Fruit fly (Drosophila melanogaster) whole organism, embryonic: Measurements from ENCODE around the gene Polr3E.

Source experiments
- Aef1 ChIP-seq: fragments of 200-800 bp; sonication (Bioruptor generic); IDR thresholded peaks from 3 replicates; pipeline ENCODE4 v1.3.6; 2022; ENCODE audit warnings: missing biosample characterization, missing genetic modification characterization
- Atf3 ChIP-seq: fragments of 200-800 bp; sonication (Bioruptor generic); optimal IDR thresholded peaks from 3 replicates; lab custom pipeline; 2016; ENCODE audit warnings: missing biosample characterization, missing genetic modification characterization
- CG11247 ChIP-seq: fragments of 200-800 bp; sonication (Bioruptor generic); IDR thresholded peaks from 2 replicates; pipeline ENCODE4 v1.3.6; 2022; ENCODE audit warnings: missing biosample characterization, missing genetic modification characterization
- CG12659 ChIP-seq: fragments of 200-800 bp; sonication (Bioruptor generic); optimal IDR thresholded peaks from 3 replicates; lab custom pipeline; 2017; ENCODE audit warnings: mild to moderate bottlenecking, missing biosample characterization, missing genetic modification reagents, missing genetic modification characterization
- CG15696 ChIP-seq: fragments of 200-800 bp; sonication (Bioruptor generic); optimal IDR thresholded peaks from 2 replicates; lab custom pipeline; 2019; ENCODE audit warnings: missing biosample characterization, mild to moderate bottlenecking, missing genetic modification characterization, moderate library complexity
- CG16813 ChIP-seq: fragments of 200-800 bp; sonication (Bioruptor generic); IDR thresholded peaks from 3 replicates; pipeline ENCODE4 v1.3.6; 2022; ENCODE audit warnings: missing biosample characterization, missing genetic modification characterization; ENCODE audit not compliant: partially characterized antibody
- CG2202 ChIP-seq: fragments of 200-800 bp; sonication (Bioruptor generic); optimal IDR thresholded peaks from 2 replicates; lab custom pipeline; 2018; ENCODE audit warnings: missing biosample characterization, mild to moderate bottlenecking, missing genetic modification characterization
- CG2712 ChIP-seq: fragments of 200-800 bp; optimal IDR thresholded peaks from 3 replicates; lab custom pipeline; 2019; ENCODE audit warnings: missing biosample characterization, mild to moderate bottlenecking, missing genetic modification characterization, moderate library complexity
- CG31388 ChIP-seq: fragments of 200-800 bp; sonication (Bioruptor generic); optimal IDR thresholded peaks from 2 replicates; lab custom pipeline; 2016; ENCODE audit warnings: missing biosample characterization, missing genetic modification characterization
- CG33557 ChIP-seq: fragments of 200-800 bp; sonication (Bioruptor generic); optimal IDR thresholded peaks from 2 replicates; lab custom pipeline; 2019; ENCODE audit warnings: missing biosample characterization, mild to moderate bottlenecking, missing genetic modification characterization, moderate library complexity
- CG3726 ChIP-seq: fragments of 200-800 bp; sonication (Bioruptor generic); IDR thresholded peaks from 3 replicates; pipeline ENCODE4, ENCODE4 v1.3.6; 2022; ENCODE audit warnings: missing biosample characterization, missing genetic modification characterization
- CG3995 ChIP-seq: fragments of 200-800 bp; sonication (Bioruptor generic); optimal IDR thresholded peaks from 3 replicates; lab custom pipeline; 2016; ENCODE audit warnings: missing biosample characterization, missing genetic modification characterization
- CG4282 ChIP-seq: fragments of 200-800 bp; sonication (Bioruptor generic); optimal IDR thresholded peaks from 2 replicates; lab custom pipeline; 2016; ENCODE audit warnings: missing biosample characterization, missing genetic modification characterization
- CG4360 ChIP-seq: fragments of 200-800 bp; sonication (Bioruptor generic); IDR thresholded peaks from 2 replicates; pipeline ENCODE4 v1.3.6; 2022; ENCODE audit warnings: missing biosample characterization, missing genetic modification characterization
- CG4707 ChIP-seq: fragments of 200-800 bp; sonication (Bioruptor generic); optimal IDR thresholded peaks from 2 replicates; lab custom pipeline; 2018; ENCODE audit warnings: missing biosample characterization, mild to moderate bottlenecking, missing genetic modification characterization, moderate library complexity
- CG7963 ChIP-seq: fragments of 200-800 bp; sonication (Bioruptor generic); IDR thresholded peaks from 3 replicates; pipeline ENCODE4 v1.3.6; 2022; ENCODE audit warnings: missing biosample characterization, missing genetic modification characterization; ENCODE audit not compliant: partially characterized antibody
- CG8089 ChIP-seq: fragments of 200-800 bp; sonication (Bioruptor generic); optimal IDR thresholded peaks from 3 replicates; lab custom pipeline; 2016; ENCODE audit warnings: missing biosample characterization, missing genetic modification characterization
- CG8281 ChIP-seq: fragments of 200-800 bp; sonication (Bioruptor generic); optimal IDR thresholded peaks from 2 replicates; lab custom pipeline; 2018; ENCODE audit warnings: missing biosample characterization, mild to moderate bottlenecking, missing genetic modification characterization, moderate library complexity
- CG8359 ChIP-seq: fragments of 200-800 bp; sonication (Bioruptor generic); optimal IDR thresholded peaks from 2 replicates; lab custom pipeline; 2017; ENCODE audit warnings: missing biosample characterization, mild to moderate bottlenecking, missing genetic modification characterization, borderline replicate concordance
- CG8924 ChIP-seq: fragments of 200-800 bp; optimal IDR thresholded peaks from 3 replicates; lab custom pipeline; 2019; ENCODE audit warnings: missing biosample characterization, mild to moderate bottlenecking, missing genetic modification characterization, moderate library complexity
- CG9797 ChIP-seq: fragments of 200-800 bp; sonication (Bioruptor generic); optimal IDR thresholded peaks from 3 replicates; lab custom pipeline; 2018; ENCODE audit warnings: missing biosample characterization, mild to moderate bottlenecking, missing genetic modification characterization
- CG9932 ChIP-seq: fragments of 200-800 bp; sonication (Bioruptor generic); IDR thresholded peaks from 2 replicates; pipeline ENCODE4 v1.3.6; 2022; ENCODE audit warnings: missing biosample characterization, missing genetic modification characterization
- CHES-1-like ChIP-seq: fragments of 200-800 bp; sonication (Bioruptor generic); optimal IDR thresholded peaks from 2 replicates; lab custom pipeline; 2016; ENCODE audit warnings: missing biosample characterization, missing genetic modification characterization
- CTCF ChIP-seq: fragments of 200-800 bp; sonication (Bioruptor generic); optimal IDR thresholded peaks from 2 replicates; lab custom pipeline; 2017; ENCODE audit warnings: missing biosample characterization, mild to moderate bottlenecking, missing genetic modification characterization, moderate library complexity
- CkIIα-i1 ChIP-seq: fragments of 200-800 bp; sonication (Bioruptor generic); IDR thresholded peaks from 2 replicates; pipeline ENCODE4 v1.3.6; 2022; ENCODE audit warnings: missing biosample characterization, missing genetic modification characterization
- Dip3 ChIP-seq: fragments of 200-800 bp; sonication (Bioruptor generic); optimal IDR thresholded peaks from 3 replicates; lab custom pipeline; 2016; ENCODE audit warnings: missing biosample characterization, missing genetic modification characterization
- Hey ChIP-seq: fragments of 200-800 bp; sonication (Bioruptor generic); optimal IDR thresholded peaks from 3 replicates; lab custom pipeline; 2018; ENCODE audit warnings: missing biosample characterization, mild to moderate bottlenecking, missing genetic modification characterization
- Kr ChIP-seq: fragments of 200-800 bp; sonication (Bioruptor generic); optimal IDR thresholded peaks from 2 replicates; lab custom pipeline; 2017; ENCODE audit warnings: missing biosample characterization, mild to moderate bottlenecking, missing genetic modification characterization
- Oli ChIP-seq: fragments of 200-800 bp; sonication (Bioruptor generic); optimal IDR thresholded peaks from 2 replicates; lab custom pipeline; 2018; ENCODE audit warnings: missing biosample characterization, mild to moderate bottlenecking, missing genetic modification characterization, moderate library complexity
- Opbp ChIP-seq: fragments of 200-800 bp; sonication (Bioruptor generic); IDR thresholded peaks from 3 replicates; pipeline ENCODE4 v1.3.6; 2022; ENCODE audit warnings: missing biosample characterization, missing genetic modification characterization; ENCODE audit not compliant: partially characterized antibody
- Rx ChIP-seq: fragments of 200-800 bp; sonication (Bioruptor generic); IDR thresholded peaks from 2 replicates; pipeline ENCODE4 v1.3.6; 2022; ENCODE audit warnings: missing biosample characterization, missing genetic modification characterization
- Vsx1 ChIP-seq: fragments of 200-800 bp; sonication (Bioruptor generic); optimal IDR thresholded peaks from 2 replicates; lab custom pipeline; 2017; ENCODE audit warnings: missing biosample characterization, mild to moderate bottlenecking, missing genetic modification characterization, missing genetic modification reagents
- bsh ChIP-seq, 2 experiments: fragments of 200-800 bp; sonication (Bioruptor generic); optimal IDR thresholded peaks; 2 replicates each; lab custom pipeline; 2017 to 2018; ENCODE audit warnings: mild to moderate bottlenecking in 2 of 2, missing biosample characterization in 2 of 2, missing genetic modification characterization in 2 of 2, moderate library complexity in 1 of 2
- cad ChIP-seq: fragments of >200 bp; optimal IDR thresholded peaks from 2 replicates; lab custom pipeline; 2017; ENCODE audit warnings: missing biosample characterization, missing genetic modification characterization
- cg ChIP-seq: fragments of 200-800 bp; sonication (Bioruptor generic); optimal IDR thresholded peaks from 3 replicates; lab custom pipeline; 2019; ENCODE audit warnings: missing biosample characterization, mild to moderate bottlenecking, missing genetic modification characterization, moderate library complexity
- chn ChIP-seq: fragments of 200-800 bp; sonication (Bioruptor generic); optimal IDR thresholded peaks from 2 replicates; lab custom pipeline; 2016; ENCODE audit warnings: missing biosample characterization, missing genetic modification characterization
- ci ChIP-seq: fragments of 200-800 bp; sonication (Bioruptor generic); IDR thresholded peaks from 3 replicates; pipeline ENCODE4 v1.3.6; 2022; ENCODE audit warnings: missing biosample characterization, missing genetic modification characterization
- fd3F ChIP-seq: fragments of 200-800 bp; sonication (Bioruptor generic); optimal IDR thresholded peaks from 2 replicates; lab custom pipeline; 2018; ENCODE audit warnings: missing biosample characterization, mild to moderate bottlenecking, missing genetic modification characterization, moderate library complexity
- fd96Cb ChIP-seq: fragments of 200-800 bp; sonication (Bioruptor generic); optimal IDR thresholded peaks from 2 replicates; lab custom pipeline; 2018; ENCODE audit warnings: missing biosample characterization, mild to moderate bottlenecking, missing genetic modification characterization, moderate library complexity
- gcm ChIP-seq: fragments of 200-800 bp; sonication (Bioruptor generic); optimal IDR thresholded peaks from 2 replicates; lab custom pipeline; 2019; ENCODE audit warnings: missing biosample characterization, mild to moderate bottlenecking, missing genetic modification characterization, moderate library complexity
- gcm2 ChIP-seq: fragments of 200-800 bp; sonication (Bioruptor generic); optimal IDR thresholded peaks from 2 replicates; lab custom pipeline; 2016; ENCODE audit warnings: missing biosample characterization, missing genetic modification characterization
- hb ChIP-seq: fragments of 200-800 bp; sonication (Bioruptor generic); IDR thresholded peaks from 3 replicates; pipeline ENCODE4 v1.3.6; 2022; ENCODE audit warnings: missing biosample characterization, missing genetic modification characterization; ENCODE audit not compliant: partially characterized antibody
- kni ChIP-seq: fragments of 200-800 bp; sonication (Bioruptor generic); optimal IDR thresholded peaks from 3 replicates; lab custom pipeline; 2017; ENCODE audit warnings: mild to moderate bottlenecking, missing biosample characterization, missing genetic modification reagents, missing genetic modification characterization
- luna ChIP-seq: fragments of 200-800 bp; sonication (Bioruptor generic); optimal IDR thresholded peaks from 2 replicates; lab custom pipeline; 2016; ENCODE audit warnings: missing biosample characterization, missing genetic modification characterization
- pb ChIP-seq: fragments of 200-800 bp; sonication (Bioruptor generic); optimal IDR thresholded peaks from 3 replicates; lab custom pipeline; 2016; ENCODE audit warnings: missing biosample characterization, missing genetic modification characterization
- pita ChIP-seq: fragments of 200-800 bp; sonication (Bioruptor generic); optimal IDR thresholded peaks from 2 replicates; lab custom pipeline; 2017; ENCODE audit warnings: missing biosample characterization, mild to moderate bottlenecking, missing genetic modification characterization
- sob ChIP-seq: fragments of 200-800 bp; sonication (Bioruptor generic); IDR thresholded peaks from 2 replicates; pipeline ENCODE4 v1.3.6; 2022; ENCODE audit warnings: missing biosample characterization, missing genetic modification characterization
- sqz ChIP-seq: fragments of 200-800 bp; sonication (Bioruptor generic); optimal IDR thresholded peaks from 3 replicates; lab custom pipeline; 2018; ENCODE audit warnings: missing biosample characterization, mild to moderate bottlenecking, missing genetic modification characterization
- zf30C ChIP-seq: fragments of 200-800 bp; sonication (Bioruptor generic); optimal IDR thresholded peaks from 3 replicates; lab custom pipeline; 2018; ENCODE audit warnings: missing biosample characterization, mild to moderate bottlenecking, missing genetic modification characterization

Gene Polr3E

dm6 chr3L:21034281-21035221, 2.9 kb downstream of the Polr3E start, which contains the start of gene siz (continued):
- TF ChIP-seq CG9932 (GFP tag; lab: Robert Waterston, UW): no peak
- no peak for TF ChIP-seq gcm2 (GFP tag; lab: Kevin White, UChicago)
- TF ChIP-seq gcm (GFP tag; lab: Kevin White, UChicago): peak; percentile 26
- peak; percentile 25 for TF ChIP-seq CG2202 (tag; lab: Kevin White, UChicago)
- no peak for TF ChIP-seq CG3726 (GFP tag; lab: Robert Waterston, UW)
- TF ChIP-seq CG12659 (GFP tag; lab: Kevin White, UChicago): peak; percentile 70
- TF ChIP-seq Atf3 (GFP tag; lab: Kevin White, UChicago): no peak
- no peak for TF ChIP-seq Dip3 (GFP tag; lab: Kevin White, UChicago)
- TF ChIP-seq hb (GFP tag; lab: Robert Waterston, UW): no peak
- no peak for TF ChIP-seq pb (GFP tag; lab: Kevin White, UChicago)
- no peak for TF ChIP-seq Kr
- TF ChIP-seq CG7963 (GFP tag; lab: Robert Waterston, UW): no peak
- TF ChIP-seq kni (GFP tag; lab: Kevin White, UChicago): peak; percentile 2
- no peak for TF ChIP-seq CG3995
- TF ChIP-seq CG33557 (GFP tag; lab: Kevin White, UChicago): peak; percentile 48
- no peak for TF ChIP-seq cg (GFP tag; lab: Kevin White, UChicago)
- no peak for TF ChIP-seq CG8359
- peak; percentile 56; the same call in 2 of the 3 replicates for TF ChIP-seq ci (GFP tag; lab: Robert Waterston, UW)
- TF ChIP-seq luna (GFP tag; lab: Kevin White, UChicago): no peak
- TF ChIP-seq Rx (GFP tag; lab: Robert Waterston, UW): no peak
- no peak for TF ChIP-seq CkIIα-i1
- no peak for TF ChIP-seq CG4360 (GFP tag; lab: Robert Waterston, UW)
- no peak for TF ChIP-seq CG8089 (GFP tag; lab: Kevin White, UChicago)
- no peak for TF ChIP-seq Oli
- no peak for TF ChIP-seq fd3F (GFP tag; lab: Kevin White, UChicago)
- TF ChIP-seq cad (GFP tag; lab: Kevin White, UChicago): no peak
- TF ChIP-seq CG31388: no peak
- no peak for TF ChIP-seq CG11247 (GFP tag; lab: Robert Waterston, UW)
- TF ChIP-seq CG4707 (GFP tag; lab: Kevin White, UChicago): no peak
- TF ChIP-seq Hey (tag; lab: Kevin White, UChicago): no peak
- TF ChIP-seq CG2712 (tag; lab: Kevin White, UChicago): peak; percentile 58
- TF ChIP-seq CG4282 (GFP tag; lab: Kevin White, UChicago): no peak
- TF ChIP-seq Aef1 (GFP tag; lab: Robert Waterston, UW): no peak
- peak; percentile 98 for TF ChIP-seq CG9797
- peak; percentile 34; the same call in 2 of the 3 replicates for TF ChIP-seq CG16813 (GFP tag; lab: Robert Waterston, UW)
- no peak for TF ChIP-seq pita (GFP tag; lab: Kevin White, UChicago)
- TF ChIP-seq bsh (GFP tag; optimal IDR thresholded peaks at IDR 0.05; lab: Kevin White, UChicago): no peak
- peak; percentile 20 for TF ChIP-seq chn (GFP tag; lab: Kevin White, UChicago)
- TF ChIP-seq sob (GFP tag; lab: Robert Waterston, UW): peak; percentile 35; the same call in 1 of the 2 replicates
- peak; percentile 3 for TF ChIP-seq sqz (GFP tag; lab: Kevin White, UChicago)
- peak; percentile 5 for TF ChIP-seq CTCF (GFP tag; lab: Kevin White, UChicago)
- no peak for TF ChIP-seq CG15696
- no peak for TF ChIP-seq CHES-1-like (GFP tag; lab: Kevin White, UChicago)
- no peak for TF ChIP-seq Vsx1 (GFP tag; lab: Kevin White, UChicago)
- TF ChIP-seq fd96Cb: no peak
- no peak for TF ChIP-seq CG8281 (tag; lab: Kevin White, UChicago)
- TF ChIP-seq Opbp (GFP tag; lab: Robert Waterston, UW): peak; percentile 46; the same call in 2 of the 3 replicates
- TF ChIP-seq CG8924 (tag; lab: Kevin White, UChicago): peak; percentile 49
- no peak for TF ChIP-seq zf30C (GFP tag; lab: Kevin White, UChicago)
